Worm (Caenorhabditis elegans) whole organism, L2 larva: ENCODE results near the gene str-99.

ENCODE experiments used
- C34F6.9 ChIP-seq: fragments of 150-350 bp; optimal IDR thresholded peaks from 2 replicates; lab custom pipeline; 2014; ENCODE audit warnings: missing biosample characterization, missing genetic modification characterization
- R02D3.7 ChIP-seq: fragments of 150-350 bp; optimal IDR thresholded peaks from 2 replicates; lab custom pipeline; 2014; ENCODE audit warnings: missing biosample characterization, missing genetic modification characterization
- Y55F3AM.14 ChIP-seq: fragments of 200-800 bp; sonication (Bioruptor generic); optimal IDR thresholded peaks from 2 replicates; lab custom pipeline; 2018; ENCODE audit warnings: mild to moderate bottlenecking, missing genetic modification characterization, missing compliant biosample characterization
- alr-1 ChIP-seq: fragments of 150-350 bp; optimal IDR thresholded peaks from 2 replicates; lab custom pipeline; 2014; ENCODE audit warnings: missing biosample characterization, missing genetic modification characterization
- aly-2 ChIP-seq: fragments of 150-350 bp; optimal IDR thresholded peaks from 2 replicates; lab custom pipeline; 2014; ENCODE audit warnings: missing biosample characterization, missing genetic modification characterization
- ceh-16 ChIP-seq: fragments of 150-350 bp; optimal IDR thresholded peaks from 2 replicates; lab custom pipeline; 2014; ENCODE audit warnings: missing biosample characterization, missing genetic modification characterization
- ceh-82 ChIP-seq: fragments of 150-350 bp; optimal IDR thresholded peaks from 2 replicates; lab custom pipeline; 2014; ENCODE audit warnings: missing biosample characterization, missing genetic modification characterization
- crh-2 ChIP-seq: sonication (generic microtip); optimal IDR thresholded peaks from 2 replicates; lab custom pipeline; 2017; ENCODE audit warnings: missing biosample characterization, missing genetic modification characterization
- dmd-4 ChIP-seq: sonication (generic microtip); optimal IDR thresholded peaks from 2 replicates; lab custom pipeline; 2017; ENCODE audit warnings: missing biosample characterization, missing genetic modification characterization
- egl-27 ChIP-seq: sonication (generic microtip); optimal IDR thresholded peaks from 3 replicates; lab custom pipeline; 2017; ENCODE audit warnings: missing biosample characterization, missing genetic modification reagents, missing genetic modification characterization
- elt-3 ChIP-seq: sonication (generic microtip); optimal IDR thresholded peaks from 2 replicates; lab custom pipeline; 2017; ENCODE audit warnings: missing biosample characterization, missing genetic modification characterization
- fos-1 ChIP-seq: fragments of 150-350 bp; optimal IDR thresholded peaks from 2 replicates; lab custom pipeline; 2014; ENCODE audit warnings: missing biosample characterization, missing genetic modification characterization
- gmeb-1 ChIP-seq: fragments of 150-350 bp; optimal IDR thresholded peaks from 2 replicates; lab custom pipeline; 2014; ENCODE audit warnings: missing biosample characterization, missing genetic modification characterization
- lin-11 ChIP-seq: fragments of 150-350 bp; sonication (generic microtip); optimal IDR thresholded peaks from 2 replicates; lab custom pipeline; 2014; ENCODE audit warnings: missing biosample characterization, missing genetic modification characterization, inconsistent platforms, mixed read lengths
- mab-5 ChIP-seq: fragments of 150-350 bp; optimal IDR thresholded peaks from 2 replicates; lab custom pipeline; 2014; ENCODE audit warnings: missing biosample characterization, missing genetic modification characterization
- mbf-1 ChIP-seq: sonication (generic microtip); optimal IDR thresholded peaks from 2 replicates; lab custom pipeline; 2017; ENCODE audit warnings: missing biosample characterization, missing genetic modification characterization
- nhr-10 ChIP-seq: sonication (generic microtip); optimal IDR thresholded peaks from 2 replicates; lab custom pipeline; 2017; ENCODE audit warnings: missing biosample characterization, missing genetic modification characterization
- nhr-11 ChIP-seq: fragments of 150-350 bp; optimal IDR thresholded peaks from 2 replicates; lab custom pipeline; 2014; ENCODE audit warnings: missing biosample characterization, missing genetic modification characterization
- nhr-12 ChIP-seq: fragments of 150-350 bp; optimal IDR thresholded peaks from 2 replicates; lab custom pipeline; 2014; ENCODE audit warnings: missing biosample characterization, missing genetic modification characterization
- nhr-129 ChIP-seq: fragments of 150-350 bp; optimal IDR thresholded peaks from 2 replicates; lab custom pipeline; 2014; ENCODE audit warnings: missing biosample characterization, missing genetic modification characterization
- nhr-21 ChIP-seq: fragments of 150-350 bp; optimal IDR thresholded peaks from 2 replicates; lab custom pipeline; 2014; ENCODE audit warnings: missing biosample characterization, missing genetic modification characterization
- nhr-23 ChIP-seq: fragments of 150-350 bp; optimal IDR thresholded peaks from 2 replicates; lab custom pipeline; 2014; ENCODE audit warnings: missing biosample characterization, missing genetic modification reagents, missing genetic modification characterization
- nhr-237 ChIP-seq: fragments of 150-350 bp; optimal IDR thresholded peaks from 2 replicates; lab custom pipeline; 2014; ENCODE audit warnings: missing biosample characterization, missing genetic modification characterization
- nhr-6 ChIP-seq: fragments of 150-350 bp; optimal IDR thresholded peaks from 2 replicates; lab custom pipeline; 2014; ENCODE audit warnings: missing biosample characterization, missing genetic modification characterization
- nhr-77 ChIP-seq: fragments of 150-350 bp; optimal IDR thresholded peaks from 2 replicates; lab custom pipeline; 2014; ENCODE audit warnings: missing biosample characterization, missing genetic modification characterization
- peb-1 ChIP-seq: fragments of 150-350 bp; optimal IDR thresholded peaks from 2 replicates; lab custom pipeline; 2014; ENCODE audit warnings: missing biosample characterization, missing genetic modification characterization
- sem-4 ChIP-seq: fragments of 150-350 bp; optimal IDR thresholded peaks from 2 replicates; lab custom pipeline; 2014; ENCODE audit warnings: missing biosample characterization, missing genetic modification reagents, missing genetic modification characterization
- skn-1 ChIP-seq: sonication (generic microtip); optimal IDR thresholded peaks from 2 replicates; lab custom pipeline; 2017; ENCODE audit warnings: missing biosample characterization, missing genetic modification characterization
- sma-9 ChIP-seq, 2 experiments: fragments of 150-350 bp in 1 of 2; sonication (generic microtip) in 1 of 2; optimal IDR thresholded peaks; 2 replicates each; lab custom pipeline; 2014 to 2016; ENCODE audit warnings: missing genetic modification characterization in 2 of 2, mild to moderate bottlenecking in 1 of 2, missing biosample characterization in 1 of 2, missing compliant biosample characterization in 1 of 2, missing genetic modification reagents in 1 of 2, moderate library complexity in 1 of 2
- snpc-4 ChIP-seq: fragments of 150-350 bp; optimal IDR thresholded peaks from 2 replicates; lab custom pipeline; 2014; ENCODE audit warnings: missing biosample characterization, missing genetic modification characterization
- unc-39 ChIP-seq: fragments of 150-350 bp; optimal IDR thresholded peaks from 2 replicates; lab custom pipeline; 2014; ENCODE audit warnings: missing biosample characterization, missing genetic modification characterization
- unc-55 ChIP-seq: fragments of 150-350 bp; sonication (generic microtip); optimal IDR thresholded peaks from 3 replicates; lab custom pipeline; 2014; ENCODE audit warnings: missing biosample characterization, missing genetic modification reagents, missing genetic modification characterization
- unc-62 ChIP-seq: fragments of 150-350 bp; optimal IDR thresholded peaks from 2 replicates; lab custom pipeline; 2014; ENCODE audit warnings: missing biosample characterization, missing genetic modification reagents, missing genetic modification characterization
- zag-1 ChIP-seq: fragments of 150-350 bp; optimal IDR thresholded peaks from 2 replicates; lab custom pipeline; 2014; ENCODE audit warnings: missing biosample characterization, missing genetic modification characterization
- ztf-11 ChIP-seq: sonication (generic microtip); optimal IDR thresholded peaks from 2 replicates; lab custom pipeline; 2017; ENCODE audit warnings: missing biosample characterization, missing genetic modification characterization
- ztf-4 ChIP-seq: fragments of 150-350 bp; optimal IDR thresholded peaks from 2 replicates; lab custom pipeline; 2014; ENCODE audit warnings: missing biosample characterization, missing genetic modification characterization

str-99 gene

DNA sequence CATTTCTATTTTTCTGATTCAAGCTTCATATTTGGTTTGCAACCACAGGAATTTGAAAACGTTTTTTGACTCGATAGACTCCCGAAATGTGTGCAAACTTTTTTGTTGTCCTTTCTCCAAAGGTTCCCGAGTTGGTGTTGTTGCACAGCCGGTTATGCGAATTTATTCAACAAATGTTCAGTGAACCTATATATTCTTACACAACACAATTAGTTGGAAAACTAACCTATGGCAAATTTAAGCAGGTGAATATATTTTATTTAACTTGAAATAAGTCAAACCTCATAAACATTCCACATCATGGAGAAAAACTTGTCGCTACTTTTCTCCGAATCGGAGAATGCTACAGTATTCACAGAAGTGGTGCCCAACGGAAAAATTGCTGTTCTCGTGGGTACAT, 25.1 kb upstream of the str-99 start, which contains the start of gene srz-14:
srz-14 (plus strand) TSS at position 301 of the 400 bp plus-strand sequence.
- no peak for TF ChIP-seq sma-9 (GFP tag; optimal IDR thresholded peaks at IDR 0.05; lab: Kevin White, UChicago)
- no peak for TF ChIP-seq sma-9 (tag; optimal IDR thresholded peaks at IDR 0.05; lab: Kevin White, UChicago)
- TF ChIP-seq ceh-16 (tag; lab: Kevin White, UChicago): no peak
- no peak for TF ChIP-seq nhr-10 (tag; lab: Kevin White, UChicago)
- TF ChIP-seq nhr-6 (tag; lab: Kevin White, UChicago): no peak
- TF ChIP-seq elt-3: no peak
- no peak for TF ChIP-seq ztf-11 (tag; lab: Kevin White, UChicago)
- no peak for TF ChIP-seq mab-5 (tag; lab: Kevin White, UChicago)
- no peak for TF ChIP-seq nhr-21 (tag; lab: Kevin White, UChicago)
- TF ChIP-seq crh-2: no peak
- TF ChIP-seq sem-4 (tag; lab: Kevin White, UChicago): no peak
- TF ChIP-seq aly-2 (tag; lab: Kevin White, UChicago): no peak
- no peak for TF ChIP-seq snpc-4 (tag; lab: Kevin White, UChicago)
- no peak for TF ChIP-seq skn-1 (tag; lab: Kevin White, UChicago)
- TF ChIP-seq gmeb-1 (tag; lab: Kevin White, UChicago): no peak
- no peak for TF ChIP-seq nhr-129 (tag; lab: Kevin White, UChicago)
- TF ChIP-seq Y55F3AM.14 (GFP tag; lab: Kevin White, UChicago): no peak
- no peak for TF ChIP-seq nhr-237 (tag; lab: Kevin White, UChicago)
- no peak for TF ChIP-seq nhr-23 (tag; lab: Kevin White, UChicago)
- no peak for TF ChIP-seq zag-1
- TF ChIP-seq unc-39 (tag; lab: Kevin White, UChicago): no peak
- TF ChIP-seq, all 48 proteins: peak for 0

DNA sequence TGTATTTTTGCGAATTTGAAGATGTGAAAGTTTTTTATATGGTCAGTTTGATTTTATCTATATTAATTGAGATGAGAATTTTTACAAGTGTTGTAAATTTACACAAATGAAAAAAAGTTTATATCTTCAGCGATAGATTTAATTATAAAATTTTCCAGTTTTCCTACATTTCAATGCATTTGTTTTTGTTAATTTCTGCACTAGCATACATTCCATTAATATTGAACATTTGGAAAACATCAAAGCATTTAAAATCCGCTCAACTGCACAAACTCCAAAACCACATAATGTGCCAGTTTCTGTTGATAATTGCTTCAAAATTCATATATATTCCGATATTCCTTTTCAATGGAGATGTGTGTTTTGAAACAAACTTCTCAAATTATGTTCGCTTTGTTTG, 24.6 kb upstream of the str-99 start, which contains the start of gene srh-277:
srh-277 (plus strand) TSS at position 301 of the 400 bp plus-strand sequence.
- TF ChIP-seq alr-1 (tag; lab: Kevin White, UChicago): no peak
- TF ChIP-seq unc-55 (GFP tag; lab: Kevin White, UChicago): no peak
- TF ChIP-seq R02D3.7 (tag; lab: Kevin White, UChicago): no peak
- TF ChIP-seq sem-4 (tag; lab: Kevin White, UChicago): no peak
- TF ChIP-seq egl-27 (tag; lab: Kevin White, UChicago): no peak
- TF ChIP-seq fos-1 (tag; lab: Kevin White, UChicago): no peak
- TF ChIP-seq mbf-1 (tag; lab: Kevin White, UChicago): no peak
- TF ChIP-seq aly-2 (tag; lab: Kevin White, UChicago): no peak
- TF ChIP-seq nhr-6 (tag; lab: Kevin White, UChicago): no peak
- TF ChIP-seq skn-1 (tag; lab: Kevin White, UChicago): no peak
- TF ChIP-seq C34F6.9 (tag; lab: Kevin White, UChicago): no peak

DNA sequence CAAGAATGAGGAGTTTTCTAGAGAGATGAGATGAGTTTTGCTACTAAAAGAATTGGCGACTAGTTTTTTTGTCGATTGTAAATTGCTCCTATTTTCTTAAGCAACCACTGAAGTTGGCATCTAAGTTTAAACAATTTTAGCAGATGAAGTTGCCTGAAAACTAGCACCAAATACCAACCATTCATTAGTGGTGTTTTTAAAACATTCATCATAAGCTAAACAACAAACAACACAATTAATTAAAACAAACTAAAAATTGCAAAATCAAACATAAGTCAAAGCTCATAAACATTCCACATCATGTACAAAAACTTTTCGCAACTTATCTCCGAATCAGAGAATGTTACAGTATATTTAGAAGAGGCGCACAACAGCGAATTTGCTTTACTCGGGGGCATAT, 23.8 kb upstream of the str-99 start, which contains the start of gene srz-13:
srz-13 (plus strand) TSS at position 301 of the 400 bp plus-strand sequence.
- TF ChIP-seq nhr-23 (tag; lab: Kevin White, UChicago) (no peak), nhr-10 (tag; lab: Kevin White, UChicago) (no peak), unc-55 (GFP tag; lab: Kevin White, UChicago) (no peak), dmd-4 (no peak), peb-1 (tag; lab: Kevin White, UChicago) (no peak), Y55F3AM.14 (GFP tag; lab: Kevin White, UChicago) (no peak), ceh-82 (tag; lab: Kevin White, UChicago) (no peak), ztf-4 (tag; lab: Kevin White, UChicago) (no peak), lin-11 (tag; lab: Kevin White, UChicago) (no peak), nhr-237 (tag; lab: Kevin White, UChicago) (no peak), skn-1 (tag; lab: Kevin White, UChicago) (no peak), nhr-11 (tag; lab: Kevin White, UChicago) (no peak), sem-4 (tag; lab: Kevin White, UChicago) (no peak)

DNA sequence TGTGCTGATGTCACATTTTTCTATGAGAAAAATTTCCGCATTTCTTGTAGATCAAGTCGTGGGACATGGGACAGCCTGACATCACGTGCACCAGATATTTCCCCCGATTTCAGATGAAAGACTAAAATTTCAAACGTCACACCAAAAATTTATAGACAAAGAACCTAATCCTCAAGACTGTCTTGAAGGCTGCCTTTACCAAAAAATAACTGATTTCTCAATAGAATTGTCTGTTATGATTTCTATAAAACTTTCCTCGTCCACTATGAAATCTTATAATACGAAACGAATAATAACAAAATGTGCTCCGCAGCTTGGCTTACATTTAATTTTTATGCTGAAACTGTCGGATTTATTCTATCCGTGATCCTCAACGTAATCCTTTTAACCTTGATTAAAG, 22.1 kb upstream of the str-99 start, which contains the start of gene str-106:
str-106 (plus strand) TSS at position 301 of the 400 bp plus-strand sequence.
- no peak for TF ChIP-seq unc-62 (GFP tag; lab: Kevin White, UChicago)
- TF ChIP-seq nhr-12 (tag; lab: Kevin White, UChicago): no peak
- no peak for TF ChIP-seq alr-1 (tag; lab: Kevin White, UChicago)
- TF ChIP-seq ceh-82 (tag; lab: Kevin White, UChicago): no peak
- TF ChIP-seq nhr-77: no peak
